Worm (Caenorhabditis elegans) whole organism, midembryonic: Measurements from ENCODE around the gene F09C8.1.

Source experiments
- cog-1 ChIP-seq: sonication (generic microtip); optimal IDR thresholded peaks from 2 replicates; lab custom pipeline; 2016; ENCODE audit warnings: missing genetic modification characterization, missing compliant biosample characterization
- flt-1 ChIP-seq: fragments of 200-800 bp; sonication (Bioruptor generic); IDR thresholded peaks from 2 replicates; pipeline ENCODE4 v1.3.6; 2022; ENCODE audit warnings: missing genetic modification characterization, missing compliant biosample characterization

DNA sequence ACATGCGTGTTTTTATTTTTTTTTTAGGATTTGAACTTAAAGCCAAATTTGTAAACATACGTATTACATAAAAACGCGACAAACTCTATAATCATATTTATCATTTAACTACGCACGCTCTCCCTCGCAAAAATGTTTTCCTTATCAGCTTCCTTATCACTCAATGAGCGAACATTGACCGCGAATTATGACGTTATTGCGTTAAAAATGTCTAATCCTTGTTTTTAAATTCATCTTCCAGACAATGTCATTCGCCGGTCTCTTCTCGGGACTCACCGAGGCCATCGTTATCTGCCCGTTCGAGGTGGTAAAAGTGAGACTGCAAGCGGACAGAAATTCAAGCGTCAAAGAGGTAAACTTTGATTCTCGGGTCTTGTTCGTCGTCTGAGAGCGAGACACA, 29.2 kb upstream of the F09C8.1 start:
- no peak for TF ChIP-seq flt-1 (GFP tag; lab: Robert Waterston, UW)
- TF ChIP-seq cog-1 (tag; lab: Kevin White, UChicago): no peak
